Fruit fly (Drosophila melanogaster) whole organism, embryonic: ENCODE results near the gene Nle.

ENCODE experiments used
- Adf1 ChIP-seq: fragments of 200-800 bp; sonication (Bioruptor generic); IDR thresholded peaks from 2 replicates; pipeline ENCODE4 v1.3.6; 2022; ENCODE audit warnings: missing biosample characterization, missing genetic modification characterization
- Asciz ChIP-seq: fragments of 200-800 bp; sonication (Bioruptor generic); optimal IDR thresholded peaks from 2 replicates; lab custom pipeline; 2017; ENCODE audit warnings: missing biosample characterization, mild to moderate bottlenecking, missing genetic modification characterization, missing genetic modification reagents
- CG11093 ChIP-seq: fragments of 200-800 bp; sonication (Bioruptor generic); IDR thresholded peaks from 3 replicates; pipeline ENCODE4 v1.3.6; 2022; ENCODE audit warnings: missing biosample characterization, missing genetic modification characterization
- CG11723 ChIP-seq: fragments of 200-800 bp; sonication (Bioruptor generic); optimal IDR thresholded peaks from 2 replicates; lab custom pipeline; 2017; ENCODE audit warnings: missing biosample characterization, mild to moderate bottlenecking, missing genetic modification characterization
- CG12104 ChIP-seq: fragments of 200-800 bp; sonication (Bioruptor generic); optimal IDR thresholded peaks from 3 replicates; lab custom pipeline; 2016; ENCODE audit warnings: missing biosample characterization, missing genetic modification characterization
- CG12219 ChIP-seq: fragments of 200-800 bp; sonication (Bioruptor generic); optimal IDR thresholded peaks from 3 replicates; lab custom pipeline; 2018; ENCODE audit warnings: missing biosample characterization, mild to moderate bottlenecking, missing genetic modification characterization
- CG15479 ChIP-seq: fragments of 200-800 bp; sonication (Bioruptor generic); optimal IDR thresholded peaks from 3 replicates; lab custom pipeline; 2019; ENCODE audit warnings: missing biosample characterization, mild to moderate bottlenecking, missing genetic modification characterization, moderate library complexity
- CG15514 ChIP-seq: fragments of 200-800 bp; sonication (Bioruptor generic); optimal IDR thresholded peaks from 3 replicates; lab custom pipeline; 2017; ENCODE audit warnings: missing biosample characterization, missing genetic modification characterization, mild to moderate bottlenecking, moderate library complexity, missing genetic modification reagents
- CG16813 ChIP-seq: fragments of 200-800 bp; sonication (Bioruptor generic); IDR thresholded peaks from 3 replicates; pipeline ENCODE4 v1.3.6; 2022; ENCODE audit warnings: missing biosample characterization, missing genetic modification characterization; ENCODE audit not compliant: partially characterized antibody
- CG17328 ChIP-seq: fragments of 200-800 bp; sonication (Bioruptor generic); IDR thresholded peaks from 2 replicates; pipeline ENCODE4 v1.3.6; 2022; ENCODE audit warnings: missing biosample characterization, missing genetic modification characterization
- CG17912 ChIP-seq: fragments of 200-800 bp; sonication (Bioruptor generic); optimal IDR thresholded peaks from 2 replicates; lab custom pipeline; 2018; ENCODE audit warnings: missing biosample characterization, mild to moderate bottlenecking, missing genetic modification characterization
- CG2120 ChIP-seq: fragments of 200-800 bp; sonication (Bioruptor generic); optimal IDR thresholded peaks from 3 replicates; lab custom pipeline; 2016; ENCODE audit warnings: missing biosample characterization, missing genetic modification characterization
- CG34422 ChIP-seq: fragments of 200-800 bp; sonication (Bioruptor generic); IDR thresholded peaks from 3 replicates; pipeline ENCODE4 v1.3.6; 2022; ENCODE audit warnings: missing biosample characterization, missing genetic modification characterization
- CG3847 ChIP-seq: fragments of 200-800 bp; sonication (Bioruptor generic); IDR thresholded peaks from 2 replicates; pipeline ENCODE4 v1.3.6; 2022; ENCODE audit warnings: missing biosample characterization, missing genetic modification characterization
- CG42726 ChIP-seq: fragments of 200-800 bp; sonication (Bioruptor generic); IDR thresholded peaks from 2 replicates; pipeline ENCODE4 v1.3.6; 2022; ENCODE audit warnings: missing biosample characterization, missing genetic modification characterization; ENCODE audit not compliant: partially characterized antibody
- CG6272 ChIP-seq: fragments of 200-800 bp; sonication (Bioruptor generic); IDR thresholded peaks from 2 replicates; pipeline ENCODE4 v1.3.6; 2022; ENCODE audit warnings: missing biosample characterization, missing genetic modification characterization
- CG7556 ChIP-seq: fragments of 200-800 bp; sonication (Bioruptor generic); optimal IDR thresholded peaks from 2 replicates; lab custom pipeline; 2017; ENCODE audit warnings: missing biosample characterization, mild to moderate bottlenecking, missing genetic modification characterization
- Drgx ChIP-seq: fragments of 200-800 bp; sonication (Bioruptor generic); IDR thresholded peaks from 2 replicates; pipeline ENCODE4 v1.3.6; 2022; ENCODE audit warnings: missing biosample characterization, missing genetic modification characterization
- E2f1 ChIP-seq: fragments of 200-800 bp; sonication (Bioruptor generic); IDR thresholded peaks from 2 replicates; pipeline ENCODE4 v1.3.6; 2022; ENCODE audit warnings: missing biosample characterization, missing genetic modification characterization
- Hey ChIP-seq: fragments of 200-800 bp; sonication (Bioruptor generic); optimal IDR thresholded peaks from 3 replicates; lab custom pipeline; 2018; ENCODE audit warnings: missing biosample characterization, mild to moderate bottlenecking, missing genetic modification characterization
- Hr3 ChIP-seq: fragments of 200-800 bp; sonication (Bioruptor generic); optimal IDR thresholded peaks from 3 replicates; lab custom pipeline; 2016; ENCODE audit warnings: missing biosample characterization, missing genetic modification characterization
- Max ChIP-seq: fragments of 200-800 bp; sonication (Bioruptor generic); optimal IDR thresholded peaks from 2 replicates; lab custom pipeline; 2016; ENCODE audit warnings: missing biosample characterization, mild to moderate bottlenecking, missing genetic modification characterization
- Med ChIP-seq: fragments of 200-800 bp; sonication (Bioruptor generic); peaks from one replicate; lab custom pipeline; 2016; ENCODE audit warnings: missing biosample characterization, missing genetic modification characterization, mild to moderate bottlenecking, inconsistent platforms, moderate library complexity
- Side ChIP-seq: fragments of 200-800 bp; sonication (Bioruptor generic); optimal IDR thresholded peaks from 2 replicates; lab custom pipeline; 2016; ENCODE audit warnings: missing biosample characterization, missing genetic modification characterization
- Spps ChIP-seq: fragments of 200-800 bp; sonication (Bioruptor generic); optimal IDR thresholded peaks from 2 replicates; lab custom pipeline; 2018; ENCODE audit warnings: missing biosample characterization, mild to moderate bottlenecking, missing genetic modification characterization
- Usf ChIP-seq: fragments of 200-800 bp; sonication (Bioruptor generic); optimal IDR thresholded peaks from 2 replicates; lab custom pipeline; 2017; ENCODE audit warnings: missing genotype, missing biosample characterization, missing genetic modification characterization
- cg ChIP-seq: fragments of 200-800 bp; sonication (Bioruptor generic); optimal IDR thresholded peaks from 3 replicates; lab custom pipeline; 2019; ENCODE audit warnings: missing biosample characterization, mild to moderate bottlenecking, missing genetic modification characterization, moderate library complexity
- chinmo ChIP-seq: fragments of 200-800 bp; sonication (Bioruptor generic); IDR thresholded peaks from 4 replicates; pipeline ENCODE4 v1.3.6; 2022; ENCODE audit warnings: missing biosample characterization, missing genetic modification characterization; ENCODE audit not compliant: partially characterized antibody
- crol ChIP-seq: fragments of 200-800 bp; sonication (Bioruptor generic); IDR thresholded peaks from 2 replicates; pipeline ENCODE4 v1.3.6; 2022; ENCODE audit warnings: missing biosample characterization, missing genetic modification characterization
- disco-r ChIP-seq: fragments of 200-800 bp; sonication (Bioruptor generic); optimal IDR thresholded peaks from 2 replicates; lab custom pipeline; 2016; ENCODE audit warnings: missing biosample characterization, missing genetic modification characterization
- dmrt11E ChIP-seq: fragments of 200-800 bp; sonication (Bioruptor generic); optimal IDR thresholded peaks from 3 replicates; lab custom pipeline; 2018; ENCODE audit warnings: missing biosample characterization, mild to moderate bottlenecking, missing genetic modification characterization, moderate library complexity
- dpn ChIP-seq, 2 experiments: fragments of 200-800 bp; sonication (Bioruptor generic); optimal IDR thresholded peaks; 3 replicates each; lab custom pipeline; 2016; ENCODE audit warnings: missing biosample characterization in 2 of 2, missing genetic modification characterization in 2 of 2
- en ChIP-seq: fragments of 200-800 bp; sonication (Bioruptor generic); optimal IDR thresholded peaks from 2 replicates; lab custom pipeline; 2016; ENCODE audit warnings: missing biosample characterization, missing genetic modification characterization
- esg ChIP-seq: fragments of 200-800 bp; sonication (Bioruptor generic); conservative IDR thresholded peaks from 2 replicates; pipeline ENCODE4 v1.3.6; 2022; ENCODE audit warnings: missing biosample characterization, missing genetic modification characterization
- h ChIP-seq: fragments of >200 bp; optimal IDR thresholded peaks from 2 replicates; lab custom pipeline; 2017
- mam ChIP-seq: fragments of 200-800 bp; sonication (Bioruptor generic); optimal IDR thresholded peaks from 3 replicates; lab custom pipeline; 2016; ENCODE audit warnings: missing biosample characterization, missing genetic modification characterization
- nom ChIP-seq: fragments of 200-800 bp; sonication (Bioruptor generic); optimal IDR thresholded peaks from 2 replicates; lab custom pipeline; 2017; ENCODE audit warnings: missing biosample characterization, missing genetic modification characterization, mild to moderate bottlenecking, moderate library complexity, missing genetic modification reagents
- pfk ChIP-seq: fragments of 200-800 bp; sonication (Bioruptor generic); optimal IDR thresholded peaks from 2 replicates; lab custom pipeline; 2018; ENCODE audit warnings: missing biosample characterization, mild to moderate bottlenecking, missing genetic modification characterization, moderate library complexity
- pho ChIP-seq: fragments of 200-800 bp; sonication (Bioruptor generic); optimal IDR thresholded peaks from 2 replicates; lab custom pipeline; 2016; ENCODE audit warnings: missing biosample characterization, missing genetic modification characterization
- prd ChIP-seq, 3 experiments: fragments of >200 bp in 2 of 3; fragments of 200-800 bp in 1 of 3; sonication (Bioruptor generic) in 1 of 3; optimal IDR thresholded peaks in 2 of 3; IDR thresholded peaks in 1 of 3; 2 replicates in 2 of 3; 3 replicates in 1 of 3; pipeline versions ENCODE4 v1.3.6 to Lab custom; 2017 to 2022; ENCODE audit warnings: missing biosample characterization in 1 of 3, missing genetic modification characterization in 1 of 3
- sens ChIP-seq: fragments of 200-800 bp; sonication (Bioruptor generic); peaks from one replicate; lab custom pipeline; 2016; ENCODE audit warnings: missing biosample characterization, missing genetic modification characterization
- sna ChIP-seq: fragments of 200-800 bp; sonication (Bioruptor generic); IDR thresholded peaks from 2 replicates; pipeline ENCODE4 v1.3.6; 2022; ENCODE audit warnings: missing biosample characterization, missing genetic modification characterization; ENCODE audit not compliant: partially characterized antibody
- sr ChIP-seq: fragments of 200-800 bp; sonication (Bioruptor generic); IDR thresholded peaks from 3 replicates; pipeline ENCODE4 v1.3.6; 2022; ENCODE audit warnings: missing biosample characterization, missing genetic modification characterization
- stc ChIP-seq: fragments of 200-800 bp; sonication (Bioruptor generic); IDR thresholded peaks from 2 replicates; pipeline ENCODE4 v1.3.6; 2022; ENCODE audit warnings: missing biosample characterization, missing genetic modification characterization
- tap ChIP-seq: fragments of 200-800 bp; optimal IDR thresholded peaks from 3 replicates; lab custom pipeline; 2019; ENCODE audit warnings: missing biosample characterization, mild to moderate bottlenecking, missing genetic modification characterization, moderate library complexity
- tna ChIP-seq: fragments of 200-800 bp; sonication (Bioruptor generic); IDR thresholded peaks from 2 replicates; pipeline ENCODE4 v1.3.6; 2022; ENCODE audit warnings: missing biosample characterization, missing genetic modification characterization; ENCODE audit not compliant: partially characterized antibody
- tx ChIP-seq: fragments of 200-800 bp; sonication (Bioruptor generic); optimal IDR thresholded peaks from 2 replicates; lab custom pipeline; 2016; ENCODE audit warnings: missing biosample characterization, missing genetic modification characterization
- unpg ChIP-seq: fragments of 200-800 bp; sonication (Bioruptor generic); optimal IDR thresholded peaks from 3 replicates; lab custom pipeline; 2018; ENCODE audit warnings: missing biosample characterization, mild to moderate bottlenecking, missing genetic modification characterization, moderate library complexity
- wdn ChIP-seq: fragments of 200-800 bp; sonication (Bioruptor generic); IDR thresholded peaks from 2 replicates; pipeline ENCODE4 v1.3.6; 2022; ENCODE audit warnings: missing biosample characterization, missing genetic modification characterization

The Nle gene

dm6 chr2L:521001-521827 lies 46.7 kb downstream of the Nle start (continued):
- TF ChIP-seq E2f1 (GFP tag; lab: Robert Waterston, UW) (no peak), sna (GFP tag; lab: Robert Waterston, UW) (no peak), CG16813 (no peak), CG12104 (GFP tag; lab: Kevin White, UChicago) (no peak), CG12219 (no peak), CG11723 (GFP tag; lab: Kevin White, UChicago) (no peak), CG17912 (GFP tag; lab: Kevin White, UChicago) (no peak), Hr3 (GFP tag; lab: Kevin White, UChicago) (no peak), Drgx (GFP tag; lab: Robert Waterston, UW) (no peak), CG2120 (GFP tag; lab: Kevin White, UChicago) (no peak), mam (GFP tag; lab: Kevin White, UChicago) (no peak), stc (no peak), en (GFP tag; lab: Kevin White, UChicago) (no peak), nom (GFP tag; lab: Kevin White, UChicago) (no peak), pfk (GFP tag; lab: Kevin White, UChicago) (no peak), Max (GFP tag; lab: Kevin White, UChicago) (no peak), CG11093 (GFP tag; lab: Robert Waterston, UW) (no peak), tna (no peak), h (no peak), CG15479 (GFP tag; lab: Kevin White, UChicago) (peak; percentile 56), Side (GFP tag; lab: Kevin White, UChicago) (no peak), Adf1 (no peak), unpg (GFP tag; lab: Kevin White, UChicago) (peak; percentile 8), esg (no peak), CG6272 (GFP tag; lab: Robert Waterston, UW) (no peak), pho (GFP tag; lab: Kevin White, UChicago) (no peak), Med (peak; percentile 56), cg (GFP tag; lab: Kevin White, UChicago) (peak; percentile 65), wdn (GFP tag; lab: Robert Waterston, UW) (no peak), tx (no peak), Asciz (GFP tag; lab: Kevin White, UChicago) (peak; percentile 32), CG42726 (GFP tag; lab: Robert Waterston, UW) (no peak), CG17328 (GFP tag; lab: Robert Waterston, UW) (0 out of 2 replicates have a peak, but pooled peaks have one; percentile 13), Hey (tag; lab: Kevin White, UChicago) (no peak), tap (tag; lab: Kevin White, UChicago) (peak; percentile 36), prd (optimal IDR thresholded peaks at IDR 0.05; lab: Kevin White, UChicago) (no peak), prd (GFP tag; IDR thresholded peaks at IDR 0.05; lab: Robert Waterston, UW) (no peak), disco-r (GFP tag; lab: Kevin White, UChicago) (no peak), CG3847 (GFP tag; lab: Robert Waterston, UW) (no peak; the same call in 1 of the 2 replicates), crol (GFP tag; lab: Robert Waterston, UW) (peak; percentile 82), dpn (GFP tag; optimal IDR thresholded peaks at IDR 0.05; lab: Kevin White, UChicago) (no peak), dmrt11E (tag; lab: Kevin White, UChicago) (peak; percentile 37), sr (GFP tag; lab: Robert Waterston, UW) (0 out of 3 replicates have a peak, but pooled peaks have one; percentile 5), Usf (GFP tag; lab: Kevin White, UChicago) (no peak), Spps (tag; lab: Kevin White, UChicago) (no peak), CG7556 (GFP tag; lab: Kevin White, UChicago) (no peak), CG34422 (GFP tag; lab: Robert Waterston, UW) (0 out of 3 replicates have a peak, but pooled peaks have one; percentile 6), sens (GFP tag; lab: Kevin White, UChicago) (peak; percentile 55), chinmo (GFP tag; lab: Robert Waterston, UW) (no peak), CG15514 (GFP tag; lab: Kevin White, UChicago) (no peak)
